Worm (Caenorhabditis elegans): ENCODE measurements around the gene aexr-2.

DNA sequence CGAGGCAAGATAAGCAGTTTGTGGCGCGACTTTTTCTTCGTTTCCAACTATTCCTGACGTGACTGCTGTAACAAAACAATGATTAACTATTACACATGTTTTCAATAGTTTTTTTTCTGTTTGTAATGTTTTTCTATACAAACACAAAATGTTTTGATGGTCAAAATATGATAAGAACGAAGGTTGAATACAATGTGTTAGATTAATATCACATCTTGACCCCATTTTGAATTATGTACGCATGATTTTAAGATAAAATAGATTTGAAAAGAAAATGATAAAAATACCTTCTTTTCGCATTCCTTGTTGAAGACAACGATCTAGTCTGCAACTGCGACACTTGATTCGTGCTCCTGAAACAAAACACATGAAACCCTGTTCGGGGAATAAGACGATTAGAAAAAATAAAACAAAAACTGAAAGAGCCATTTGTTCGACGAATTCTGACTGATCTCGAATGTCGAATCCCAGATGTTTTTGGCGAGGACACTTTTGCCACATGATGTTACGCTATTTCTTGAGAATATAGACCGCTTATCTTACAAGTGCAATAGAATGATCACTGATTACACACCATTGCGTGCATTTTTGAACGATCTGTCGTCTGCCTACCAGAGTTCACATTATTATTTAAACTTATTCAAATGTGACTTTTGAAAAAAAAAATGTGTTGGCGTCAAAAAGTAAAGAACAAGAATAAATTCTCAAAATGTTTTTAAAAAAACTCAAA is 34.0 kb upstream of the aexr-2 start:
- no peak for TF ChIP-seq pes-1 (GFP tag; IDR thresholded peaks at IDR 0.05)
- no peak for TF ChIP-seq flt-1 (GFP tag; IDR thresholded peaks at IDR 0.05)
- no peak for TF ChIP-seq scrt-1 (GFP tag; IDR thresholded peaks at IDR 0.05)
- no peak for TF ChIP-seq ets-7 (tag; optimal IDR thresholded peaks at IDR 0.05)
- TF ChIP-seq hmbx-1 (tag; optimal IDR thresholded peaks at IDR 0.05) = no peak
- no peak for TF ChIP-seq hmg-4 (GFP tag; optimal IDR thresholded peaks at IDR 0.05)
- TF ChIP-seq aly-1 (tag; optimal IDR thresholded peaks at IDR 0.05) = no peak
- TF ChIP-seq ama-1 (optimal IDR thresholded peaks at IDR 0.05) = no peak
- no peak for TF ChIP-seq sea-1 (GFP tag; conservative IDR thresholded peaks at IDR 0.05)
- TF ChIP-seq ceh-36 (tag; optimal IDR thresholded peaks at IDR 0.05) = no peak
- no peak for TF ChIP-seq tbx-11 (GFP tag; IDR thresholded peaks at IDR 0.05)
- TF ChIP-seq hnd-1 (tag; optimal IDR thresholded peaks at IDR 0.05) = no peak
- no peak for TF ChIP-seq B0310.2 (tag; optimal IDR thresholded peaks at IDR 0.05)
- TF ChIP-seq tra-4 (tag; optimal IDR thresholded peaks at IDR 0.05) = no peak

Data from whole organism, early embryonic.